Worm (Caenorhabditis elegans) whole organism, L1 larva: ENCODE data around the gene cest-2.1.

ENCODE experiments used
- aha-1 ChIP-seq: fragments of 150-350 bp; optimal IDR thresholded peaks from 2 replicates; lab custom pipeline; 2014; ENCODE audit warnings: missing biosample characterization, missing genetic modification characterization
- blmp-1 ChIP-seq: fragments of 150-350 bp; optimal IDR thresholded peaks from 2 replicates; lab custom pipeline; 2014; ENCODE audit warnings: missing biosample characterization, missing genetic modification characterization
- fkh-8 ChIP-seq: sonication (generic microtip); optimal IDR thresholded peaks from 2 replicates; lab custom pipeline; 2016; ENCODE audit warnings: mild to moderate bottlenecking, missing genetic modification characterization, missing compliant biosample characterization
- lin-35 ChIP-seq, 2 experiments: fragments of 150-350 bp; optimal IDR thresholded peaks; 2 replicates each; lab custom pipeline; 2014; ENCODE audit warnings: missing biosample characterization in 2 of 2, missing genetic modification characterization in 2 of 2, missing genetic modification reagents in 2 of 2
- lsy-2 ChIP-seq, 2 experiments: fragments of 150-350 bp; optimal IDR thresholded peaks; 2 replicates each; lab custom pipeline; 2014; ENCODE audit warnings: missing biosample characterization in 2 of 2, missing genetic modification characterization in 2 of 2
- nhr-19 ChIP-seq: fragments of 200-800 bp; sonication (Bioruptor generic); conservative IDR thresholded peaks from 2 replicates; pipeline ENCODE4 v1.3.6; 2022; ENCODE audit warnings: missing genetic modification characterization, missing compliant biosample characterization
- nhr-28 ChIP-seq: fragments of 150-350 bp; optimal IDR thresholded peaks from 2 replicates; lab custom pipeline; 2014; ENCODE audit warnings: missing biosample characterization, missing genetic modification characterization
- sptf-1 ChIP-seq: fragments of 150-350 bp; optimal IDR thresholded peaks from 2 replicates; lab custom pipeline; 2014; ENCODE audit warnings: missing biosample characterization, missing genetic modification characterization
- unc-62 ChIP-seq: fragments of 150-350 bp; optimal IDR thresholded peaks from 2 replicates; lab custom pipeline; 2014; ENCODE audit warnings: missing biosample characterization, missing genetic modification reagents, missing genetic modification characterization
- vab-15 ChIP-seq: sonication (generic microtip); optimal IDR thresholded peaks from 2 replicates; lab custom pipeline; 2017; ENCODE audit warnings: missing genotype, mild to moderate bottlenecking, missing genetic modification characterization, missing compliant biosample characterization
- ztf-4 ChIP-seq: fragments of 150-350 bp; optimal IDR thresholded peaks from 2 replicates; lab custom pipeline; 2014; ENCODE audit warnings: missing biosample characterization, missing genetic modification characterization

- TF ChIP-seq blmp-1 (tag; lab: Kevin White, UChicago), result no peak
- no peak for TF ChIP-seq nhr-19 (GFP tag; lab: Robert Waterston, UW)
- TF ChIP-seq unc-62 (GFP tag; lab: Kevin White, UChicago), result no peak
- TF ChIP-seq lin-35 (GFP tag; optimal IDR thresholded peaks at IDR 0.05; lab: Kevin White, UChicago), result no peak
- no peak for TF ChIP-seq nhr-28 (tag; lab: Kevin White, UChicago)
- no peak for TF ChIP-seq vab-15
- TF ChIP-seq ztf-4, result no peak
- TF ChIP-seq fkh-8 (tag; lab: Kevin White, UChicago), result no peak
- TF ChIP-seq lsy-2 (tag; optimal IDR thresholded peaks at IDR 0.05; lab: Kevin White, UChicago), result no peak
- TF ChIP-seq sptf-1, result no peak
- no peak for TF ChIP-seq aha-1 (tag; lab: Kevin White, UChicago)
Observed at ce11 chrV:14141846-14142245, 29.4 kb downstream of the cest-2.1 start.
